Worm (Caenorhabditis elegans): ENCODE data around the gene C55C3.1.

C55C3.1 gene

ce11 chrIV:5758695-5759094, 49.8 kb downstream of the C55C3.1 start:
- no peak for TF ChIP-seq hmbx-1 (tag; optimal IDR thresholded peaks at IDR 0.05)
- TF ChIP-seq hmg-4 (GFP tag; optimal IDR thresholded peaks at IDR 0.05) = no peak
- no peak for TF ChIP-seq hnd-1 (tag; optimal IDR thresholded peaks at IDR 0.05)
- no peak for TF ChIP-seq flt-1 (GFP tag; IDR thresholded peaks at IDR 0.05)
- TF ChIP-seq B0310.2 (tag; optimal IDR thresholded peaks at IDR 0.05) = no peak
- no peak for TF ChIP-seq ets-7 (tag; optimal IDR thresholded peaks at IDR 0.05)
- TF ChIP-seq F13C5.2 (tag; optimal IDR thresholded peaks at IDR 0.05) = no peak
- no peak for TF ChIP-seq aly-1 (tag; optimal IDR thresholded peaks at IDR 0.05)
- TF ChIP-seq tbx-37 (GFP tag; conservative IDR thresholded peaks at IDR 0.05) = no peak

DNA sequence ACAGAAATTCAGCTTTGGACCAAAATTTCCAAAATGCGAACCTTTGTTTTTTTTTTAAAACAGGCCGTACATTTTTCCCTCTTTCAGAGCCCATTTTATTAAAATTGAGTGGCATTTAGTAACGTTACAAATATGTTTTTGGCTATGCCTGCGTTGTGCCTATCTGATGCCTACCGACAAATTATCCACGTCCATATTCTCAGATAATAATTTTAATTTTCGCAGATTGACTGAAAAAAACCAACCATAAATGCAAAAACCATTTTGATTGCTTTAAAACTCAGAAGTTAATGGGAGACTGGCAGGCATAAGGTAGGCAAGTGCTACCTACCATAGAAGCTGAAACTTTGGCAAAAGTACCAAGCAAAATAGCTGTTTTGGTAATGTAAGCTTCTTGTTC, 51.8 kb downstream of the C55C3.1 start:
- no peak for TF ChIP-seq sea-1 (GFP tag; conservative IDR thresholded peaks at IDR 0.05)
- TF ChIP-seq ama-1 (optimal IDR thresholded peaks at IDR 0.05) = no peak

DNA sequence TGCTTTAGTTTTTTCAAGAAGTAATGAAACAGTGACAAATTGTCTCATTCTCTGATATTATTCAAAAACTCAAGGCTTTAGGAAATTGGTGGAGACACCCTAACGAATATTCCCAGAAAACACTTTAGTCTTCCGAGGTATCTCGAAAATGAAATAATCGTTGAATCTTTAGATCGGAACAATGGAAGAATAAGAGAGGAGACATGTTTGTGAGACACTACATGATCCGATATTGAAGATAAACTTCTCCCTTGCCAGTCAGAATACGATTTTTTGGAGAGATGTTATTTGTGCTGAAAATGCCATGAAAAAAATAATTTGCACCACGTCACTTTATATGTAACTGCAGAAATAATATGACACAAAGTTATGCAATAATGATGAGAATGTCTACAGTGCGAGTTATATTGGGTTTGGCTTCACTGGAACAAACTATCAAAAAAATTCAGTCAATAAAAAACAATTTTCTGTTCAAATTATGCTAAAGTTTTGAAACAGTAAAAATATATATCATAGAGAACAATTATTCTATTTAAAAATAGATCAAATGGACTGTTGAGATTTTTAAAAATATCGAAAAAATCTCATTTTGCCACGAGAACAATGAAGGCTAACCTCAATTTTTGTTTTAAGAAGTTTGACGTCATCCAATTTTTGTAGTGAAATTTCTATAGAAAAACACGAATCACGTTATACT, 52.5 kb downstream of the C55C3.1 start:
- TF ChIP-seq scrt-1 (GFP tag; IDR thresholded peaks at IDR 0.05) (no peak), hmg-4 (GFP tag; optimal IDR thresholded peaks at IDR 0.05) (no peak), pes-1 (GFP tag; IDR thresholded peaks at IDR 0.05) (no peak), ceh-36 (tag; optimal IDR thresholded peaks at IDR 0.05) (no peak), F13C5.2 (tag; optimal IDR thresholded peaks at IDR 0.05) (no peak), tbx-11 (GFP tag; IDR thresholded peaks at IDR 0.05) (no peak), ceh-13 (GFP tag; optimal IDR thresholded peaks at IDR 0.05) (no peak), ama-1 (optimal IDR thresholded peaks at IDR 0.05) (no peak), flt-1 (GFP tag; IDR thresholded peaks at IDR 0.05) (no peak), hmbx-1 (tag; optimal IDR thresholded peaks at IDR 0.05) (no peak), ets-7 (tag; optimal IDR thresholded peaks at IDR 0.05) (no peak), B0310.2 (tag; optimal IDR thresholded peaks at IDR 0.05) (no peak), tra-4 (tag; optimal IDR thresholded peaks at IDR 0.05) (no peak), sea-1 (GFP tag; conservative IDR thresholded peaks at IDR 0.05) (no peak), hnd-1 (tag; optimal IDR thresholded peaks at IDR 0.05) (no peak), tbx-37 (GFP tag; conservative IDR thresholded peaks at IDR 0.05) (no peak)

ce11 chrIV:5762770-5763169, 53.9 kb downstream of the C55C3.1 start:
- no peak for TF ChIP-seq B0310.2 (tag; optimal IDR thresholded peaks at IDR 0.05)
- TF ChIP-seq F13C5.2 (tag; optimal IDR thresholded peaks at IDR 0.05) = no peak
- TF ChIP-seq sea-1 (GFP tag; conservative IDR thresholded peaks at IDR 0.05) = no peak
- TF ChIP-seq tbx-11 (GFP tag; IDR thresholded peaks at IDR 0.05) = no peak
- no peak for TF ChIP-seq ceh-36 (tag; optimal IDR thresholded peaks at IDR 0.05)
- TF ChIP-seq pes-1 (GFP tag; IDR thresholded peaks at IDR 0.05) = no peak
- no peak for TF ChIP-seq ama-1 (optimal IDR thresholded peaks at IDR 0.05)
- no peak for TF ChIP-seq tra-4 (tag; optimal IDR thresholded peaks at IDR 0.05)
- TF ChIP-seq ets-7 (tag; optimal IDR thresholded peaks at IDR 0.05) = no peak
- TF ChIP-seq scrt-1 (GFP tag; IDR thresholded peaks at IDR 0.05) = no peak
- no peak for TF ChIP-seq hnd-1 (tag; optimal IDR thresholded peaks at IDR 0.05)
- TF ChIP-seq flt-1 (GFP tag; IDR thresholded peaks at IDR 0.05) = no peak
